Fruit fly (Drosophila melanogaster): ENCODE measurements around the gene CG33928.

Gene CG33928

DNA sequence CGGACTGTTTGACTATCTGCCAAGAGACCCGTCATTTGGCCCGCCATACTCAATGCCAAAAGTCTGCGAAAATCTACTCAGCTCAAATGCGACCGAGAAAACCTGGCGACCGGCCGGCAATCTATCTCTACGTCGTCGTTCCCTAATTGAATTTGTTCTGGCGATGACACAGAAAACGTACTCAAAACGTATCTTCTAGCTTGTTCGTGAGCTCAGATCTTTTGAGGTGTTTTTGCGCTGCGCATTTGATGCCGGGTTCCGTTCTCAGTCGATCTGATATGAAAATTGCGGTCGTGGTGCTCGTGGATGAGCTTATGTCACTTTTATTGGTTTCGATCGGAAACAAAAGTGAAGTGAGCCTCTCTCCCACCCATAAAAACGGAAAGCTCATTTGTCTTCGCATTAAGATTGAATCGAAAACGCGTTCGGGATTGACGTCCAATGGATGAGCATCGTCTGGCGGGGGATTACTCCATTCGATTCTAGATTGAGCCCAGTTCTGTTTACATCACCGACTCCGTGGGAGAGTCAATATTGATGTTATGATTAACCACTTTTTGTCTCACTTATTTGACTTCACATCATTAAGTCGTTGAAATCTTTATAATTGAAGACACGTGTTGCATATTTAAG is 48.5 kb downstream of the CG33928 start (continued):
- TF ChIP-seq hb (GFP tag; IDR thresholded peaks at IDR 0.05; ENCODE audit: partially characterized antibody) (no peak), HLH54F (GFP tag; optimal IDR thresholded peaks at IDR 0.05) (no peak), CG1792 (GFP tag; optimal IDR thresholded peaks at IDR 0.05) (peak; percentile 5), CG33213 (GFP tag; optimal IDR thresholded peaks at IDR 0.05) (no peak), ERR (GFP tag; optimal IDR thresholded peaks at IDR 0.05) (no peak), CTCF (GFP tag; optimal IDR thresholded peaks at IDR 0.05) (no peak), CG16779 (GFP tag; IDR thresholded peaks at IDR 0.05) (no peak), CG1647 (GFP tag; optimal IDR thresholded peaks at IDR 0.05) (peak; percentile 3), CG8089 (GFP tag; optimal IDR thresholded peaks at IDR 0.05) (no peak), ab (GFP tag; optimal IDR thresholded peaks at IDR 0.05) (no peak), sens (GFP tag) (peak; percentile 71), br (optimal IDR thresholded peaks at IDR 0.05) (no peak), Spps (tag; optimal IDR thresholded peaks at IDR 0.05) (no peak), NFAT (GFP tag; IDR thresholded peaks at IDR 0.05) (no peak), CG12659 (GFP tag; optimal IDR thresholded peaks at IDR 0.05) (peak; percentile 13), CG12104 (GFP tag; optimal IDR thresholded peaks at IDR 0.05) (no peak), C15 (GFP tag; IDR thresholded peaks at IDR 0.05) (no peak), dimm (GFP tag; IDR thresholded peaks at IDR 0.05) (no peak), sna (GFP tag; IDR thresholded peaks at IDR 0.05; ENCODE audit: partially characterized antibody) (no peak), nerfin-2 (GFP tag; IDR thresholded peaks at IDR 0.05; ENCODE audit: partially characterized antibody) (no peak), Stat92E (GFP tag; optimal IDR thresholded peaks at IDR 0.05) (no peak), wdn (GFP tag; IDR thresholded peaks at IDR 0.05) (0 out of 2 replicates have a peak, but pooled peaks have one; percentile 12), CG2678 (tag; optimal IDR thresholded peaks at IDR 0.05) (peak; percentile 45), CG6272 (GFP tag; IDR thresholded peaks at IDR 0.05) (no peak), CG4617 (GFP tag; optimal IDR thresholded peaks at IDR 0.05; ENCODE audit: borderline replicate concordance) (no peak), Lpt (GFP tag; optimal IDR thresholded peaks at IDR 0.05) (no peak), NC2β (GFP tag; optimal IDR thresholded peaks at IDR 0.05) (no peak), Tbp (GFP tag; optimal IDR thresholded peaks at IDR 0.05) (no peak), Ravus (GFP tag; IDR thresholded peaks at IDR 0.05) (no peak), CG8290 (GFP tag; optimal IDR thresholded peaks at IDR 0.05) (no peak), CG8290 (tag; optimal IDR thresholded peaks at IDR 0.05) (peak in 1 of 2 experiments; percentile 75), tna (GFP tag; IDR thresholded peaks at IDR 0.05; ENCODE audit: partially characterized antibody) (no peak), oc (tag; optimal IDR thresholded peaks at IDR 0.05) (peak; percentile 31), Dref (GFP tag; IDR thresholded peaks at IDR 0.05) (no peak), Ets97D (GFP tag; optimal IDR thresholded peaks at IDR 0.05) (no peak), gro (GFP tag; optimal IDR thresholded peaks at IDR 0.05) (peak; percentile 16), tio (GFP tag; optimal IDR thresholded peaks at IDR 0.05) (no peak), CG18262 (tag; optimal IDR thresholded peaks at IDR 0.05) (no peak), CG15601 (tag; optimal IDR thresholded peaks at IDR 0.05) (no peak), CG4404 (GFP tag; IDR thresholded peaks at IDR 0.05) (no peak), Hmr (GFP tag; optimal IDR thresholded peaks at IDR 0.05) (peak; percentile 60), schlank (tag; optimal IDR thresholded peaks at IDR 0.05) (peak; percentile 77), CG4707 (GFP tag; optimal IDR thresholded peaks at IDR 0.05) (no peak), B-H2 (GFP tag; optimal IDR thresholded peaks at IDR 0.05) (peak; percentile 20), pita (GFP tag; optimal IDR thresholded peaks at IDR 0.05) (no peak), CG10321 (GFP tag; IDR thresholded peaks at IDR 0.05) (no peak), CG10267 (tag; optimal IDR thresholded peaks at IDR 0.05) (no peak), Nf-YA (GFP tag; IDR thresholded peaks at IDR 0.05) (no peak), CG15696 (tag; optimal IDR thresholded peaks at IDR 0.05) (no peak), CG4730 (GFP tag; IDR thresholded peaks at IDR 0.05) (no peak), bigmax (GFP tag; optimal IDR thresholded peaks at IDR 0.05) (no peak), Med (GFP tag) (peak; percentile 85), jigr1 (GFP tag; IDR thresholded peaks at IDR 0.05) (no peak)
